Fruit fly (Drosophila melanogaster) whole organism, prepupa: ENCODE results near the gene CG14275.

ENCODE experiments used
- CG15336 ChIP-seq: fragments of 200-800 bp; sonication (Bioruptor generic); IDR thresholded peaks from 2 replicates; pipeline ENCODE4 v1.3.6; 2022; ENCODE audit warnings: missing biosample characterization, missing genetic modification characterization
- CG16779 ChIP-seq: fragments of 200-800 bp; sonication (Bioruptor generic); optimal IDR thresholded peaks from 3 replicates; lab custom pipeline; 2017; ENCODE audit warnings: missing biosample characterization, mild to moderate bottlenecking, missing genetic modification characterization
- CG3032 ChIP-seq: fragments of 200-800 bp; optimal IDR thresholded peaks from 2 replicates; lab custom pipeline; 2019; ENCODE audit warnings: missing biosample characterization, mild to moderate bottlenecking, missing genetic modification characterization, moderate library complexity
- CG6792 ChIP-seq: fragments of 200-800 bp; sonication (Bioruptor generic); optimal IDR thresholded peaks from 3 replicates; lab custom pipeline; 2016; ENCODE audit warnings: missing biosample characterization, missing genetic modification characterization
- CG6808 ChIP-seq: fragments of 200-800 bp; sonication (Bioruptor generic); optimal IDR thresholded peaks from 3 replicates; lab custom pipeline; 2017; ENCODE audit warnings: missing biosample characterization, missing genetic modification characterization, mild to moderate bottlenecking, moderate library complexity, missing genetic modification reagents
- CG8119 ChIP-seq: fragments of 200-800 bp; sonication (Bioruptor generic); IDR thresholded peaks from 3 replicates; pipeline ENCODE4 v1.3.6; 2022; ENCODE audit warnings: missing biosample characterization, missing genetic modification characterization
- spab ChIP-seq: fragments of 200-800 bp; sonication (Bioruptor generic); optimal IDR thresholded peaks from 2 replicates; lab custom pipeline; 2017; ENCODE audit warnings: missing biosample characterization, mild to moderate bottlenecking, missing genetic modification characterization, missing genetic modification reagents

DNA sequence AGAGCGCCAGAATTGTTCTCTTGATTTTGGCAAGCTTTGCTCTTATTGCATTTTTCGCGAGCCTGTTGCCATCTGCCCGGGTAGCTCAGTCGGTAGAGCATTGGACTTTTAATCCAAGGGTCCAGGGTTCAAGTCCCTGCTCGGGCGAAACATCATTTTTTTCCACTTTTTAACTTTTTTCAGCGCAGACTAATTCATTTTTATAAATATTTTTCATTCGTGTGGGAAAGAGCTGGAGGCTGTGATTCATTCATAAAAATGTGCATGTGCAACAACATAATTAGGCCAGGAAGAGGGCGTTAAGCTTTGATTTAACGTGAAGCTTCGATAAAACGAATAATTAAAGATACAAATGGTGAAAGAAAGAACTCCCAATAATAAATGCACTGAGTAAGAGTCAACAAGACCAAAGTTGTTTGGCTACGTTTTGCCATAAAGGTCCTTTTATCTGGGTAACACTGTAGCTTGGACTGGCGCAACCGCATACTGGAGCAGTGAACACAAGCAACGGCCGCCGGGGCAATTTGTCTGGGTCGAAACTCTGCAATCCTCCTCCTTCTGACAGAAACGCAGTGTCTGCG, 36.5 kb upstream of the CG14275 start:
- TF ChIP-seq CG6792 (GFP tag; lab: Kevin White, UChicago) (peak; percentile 86), CG15336 (GFP tag; lab: Robert Waterston, UW) (peak; percentile 77), CG8119 (GFP tag; lab: Robert Waterston, UW) (peak; percentile 75), spab (GFP tag; lab: Kevin White, UChicago) (peak; percentile 74), CG3032 (tag; lab: Kevin White, UChicago) (peak; percentile 79), CG6808 (GFP tag; lab: Kevin White, UChicago) (peak; percentile 84), CG16779 (tag; lab: Kevin White, UChicago) (peak; percentile 46)
